Fruit fly (Drosophila melanogaster) whole organism, adult: ENCODE measurements around the gene neur.

Source experiments
- CG11617 ChIP-seq: fragments of 200-800 bp; sonication (Bioruptor generic); optimal IDR thresholded peaks from 2 replicates; lab custom pipeline; 2017; ENCODE audit warnings: mild to moderate bottlenecking, missing biosample characterization, missing genetic modification reagents, missing genetic modification characterization
- CG14711 ChIP-seq: fragments of 200-800 bp; sonication (Bioruptor generic); optimal IDR thresholded peaks from 2 replicates; lab custom pipeline; 2018; ENCODE audit warnings: missing biosample characterization, mild to moderate bottlenecking, missing genetic modification characterization, moderate library complexity
- CG1620 ChIP-seq: fragments of 200-800 bp; sonication (Bioruptor generic); optimal IDR thresholded peaks from 2 replicates; lab custom pipeline; 2016; ENCODE audit warnings: missing biosample characterization, missing genetic modification characterization
- CG5204 ChIP-seq: fragments of 200-800 bp; sonication (Bioruptor generic); optimal IDR thresholded peaks from 2 replicates; lab custom pipeline; 2016; ENCODE audit warnings: missing biosample characterization, missing genetic modification characterization
- CG7101 ChIP-seq: fragments of 200-800 bp; sonication (Bioruptor generic); optimal IDR thresholded peaks from 2 replicates; lab custom pipeline; 2018; ENCODE audit warnings: missing biosample characterization, mild to moderate bottlenecking, missing genetic modification characterization, moderate library complexity
- bab1 ChIP-seq: fragments of 200-800 bp; sonication (Bioruptor generic); optimal IDR thresholded peaks from 3 replicates; lab custom pipeline; 2019; ENCODE audit warnings: missing biosample characterization, mild to moderate bottlenecking, missing genetic modification characterization, moderate library complexity
- cic ChIP-seq: fragments of 200-800 bp; sonication (Bioruptor generic); optimal IDR thresholded peaks from 2 replicates; lab custom pipeline; 2017; ENCODE audit warnings: missing biosample characterization, mild to moderate bottlenecking, missing genetic modification characterization, moderate library complexity
- cnc ChIP-seq, 2 experiments: fragments of >200 bp; optimal IDR thresholded peaks; 2 replicates each; lab custom pipeline; 2017
- kay ChIP-seq: fragments of 200-800 bp; sonication (Bioruptor generic); peaks from one replicate; lab custom pipeline; 2016; ENCODE audit warnings: missing biosample characterization, missing genetic modification characterization, borderline replicate concordance
- ovo ChIP-seq: fragments of 200-800 bp; sonication (Bioruptor generic); optimal IDR thresholded peaks from 2 replicates; lab custom pipeline; 2016; ENCODE audit warnings: missing biosample characterization, missing genetic modification characterization
- tj ChIP-seq: fragments of 200-800 bp; sonication (Bioruptor generic); optimal IDR thresholded peaks from 3 replicates; lab custom pipeline; 2017; ENCODE audit warnings: missing biosample characterization, mild to moderate bottlenecking, missing genetic modification characterization, moderate library complexity
- toe ChIP-seq: fragments of 200-800 bp; sonication (Bioruptor generic); optimal IDR thresholded peaks from 2 replicates; lab custom pipeline; 2016; ENCODE audit warnings: missing biosample characterization, missing genetic modification characterization

dm6 chr3R:9057032-9057397, 17.7 kb upstream of the neur start:
- TF ChIP-seq cnc (optimal IDR thresholded peaks at IDR 0.05; lab: Kevin White, UChicago) (no peak), cic (no peak), CG7101 (tag; lab: Kevin White, UChicago) (no peak), CG5204 (GFP tag; lab: Kevin White, UChicago) (no peak), CG1620 (GFP tag; lab: Kevin White, UChicago) (no peak), bab1 (GFP tag; lab: Kevin White, UChicago) (no peak), CG14711 (no peak), kay (GFP tag; lab: Kevin White, UChicago) (no peak), ovo (no peak), CG11617 (GFP tag; lab: Kevin White, UChicago) (no peak), toe (no peak), tj (GFP tag; lab: Kevin White, UChicago) (no peak)
